Fruit fly (Drosophila melanogaster): Measurements from ENCODE around the gene CG6980.

Gene CG6980

dm6 chr3R:24823061-24823460 is 15.6 kb downstream of the CG6980 start:
- TF ChIP-seq CG1792 (GFP tag; optimal IDR thresholded peaks at IDR 0.05) = no peak
- no peak for TF ChIP-seq CG10267 (tag; optimal IDR thresholded peaks at IDR 0.05)
- TF ChIP-seq insv (GFP tag; optimal IDR thresholded peaks at IDR 0.05) = no peak
- TF ChIP-seq Gsc (GFP tag; IDR thresholded peaks at IDR 0.05) = no peak
- TF ChIP-seq CG13424 (tag; optimal IDR thresholded peaks at IDR 0.05) = no peak

DNA sequence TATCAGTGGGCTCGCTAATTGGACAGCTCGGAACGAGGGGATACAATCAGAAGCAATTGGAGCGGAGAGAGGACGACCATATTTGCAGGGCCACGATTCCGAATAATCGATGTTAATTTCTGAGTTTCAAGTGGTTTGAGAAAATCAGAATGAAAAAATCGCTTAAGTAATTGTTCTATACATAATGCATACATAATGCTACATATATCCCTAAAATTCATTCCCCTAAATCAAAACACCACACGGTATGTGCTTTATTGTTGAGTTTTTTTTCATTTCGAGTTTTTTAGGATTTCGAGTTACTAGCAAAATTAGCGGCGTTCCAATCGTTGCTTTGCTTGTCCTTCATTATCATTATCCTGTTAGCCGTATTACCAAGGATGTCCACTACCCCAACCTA is 18.1 kb downstream of the CG6980 start, which contains the start of gene niki:
Gene niki (minus strand): TSS at position 101 of the 400 bp plus-strand sequence.
- TF ChIP-seq CG34224 (GFP tag; IDR thresholded peaks at IDR 0.05; ENCODE audit: partially characterized antibody) = no peak
- no peak for TF ChIP-seq CG10209 (GFP tag; optimal IDR thresholded peaks at IDR 0.05)
- no peak for TF ChIP-seq p53 (GFP tag; optimal IDR thresholded peaks at IDR 0.05)
- TF ChIP-seq stc (GFP tag; IDR thresholded peaks at IDR 0.05) = no peak
- no peak for TF ChIP-seq Sry-δ (GFP tag; optimal IDR thresholded peaks at IDR 0.05)
- no peak for TF ChIP-seq Lpt (GFP tag; optimal IDR thresholded peaks at IDR 0.05)
- no peak for TF ChIP-seq CG14014 (GFP tag; IDR thresholded peaks at IDR 0.05)
- TF ChIP-seq CG4854 (GFP tag; optimal IDR thresholded peaks at IDR 0.05) = no peak
- TF ChIP-seq CG2199 (GFP tag; IDR thresholded peaks at IDR 0.05) = no peak

DNA sequence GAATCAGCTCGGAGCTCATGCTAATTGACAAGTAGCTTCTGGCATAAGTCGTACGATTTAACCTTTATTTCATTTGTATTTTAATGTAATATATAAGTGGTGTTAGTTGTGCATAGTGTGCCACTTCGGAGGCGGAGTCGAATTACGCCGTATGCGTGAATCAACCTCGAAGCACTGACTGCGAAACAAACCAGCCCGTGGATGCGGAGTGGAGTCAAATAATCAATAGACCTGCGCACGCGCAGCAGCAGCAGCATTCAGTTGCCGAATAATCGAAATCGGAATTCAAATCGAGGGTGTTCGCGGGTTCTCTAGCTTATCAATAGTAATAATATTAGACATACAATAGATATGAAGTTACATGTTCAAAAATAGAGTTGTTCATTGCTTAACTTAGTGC is 20.8 kb downstream of the CG6980 start, which contains the start of gene RabX4:
Gene RabX4 (minus strand): TSS at position 176 of the 400 bp plus-strand sequence.
- TF ChIP-seq D19B (GFP tag; optimal IDR thresholded peaks at IDR 0.05) = no peak
- TF ChIP-seq nerfin-1 (tag; optimal IDR thresholded peaks at IDR 0.05) = peak; percentile 30
- no peak for TF ChIP-seq CG17829 (tag; optimal IDR thresholded peaks at IDR 0.05)
- peak; percentile 1 for TF ChIP-seq MESR4 (GFP tag; optimal IDR thresholded peaks at IDR 0.05)
- TF ChIP-seq Eip74EF (GFP tag; optimal IDR thresholded peaks at IDR 0.05) = no peak
- no peak for TF ChIP-seq CG11398 (GFP tag; optimal IDR thresholded peaks at IDR 0.05)
- TF ChIP-seq NfI (GFP tag; optimal IDR thresholded peaks at IDR 0.05) = no peak
- no peak for TF ChIP-seq inv (GFP tag; IDR thresholded peaks at IDR 0.05; ENCODE audit: partially characterized antibody)
- no peak for TF ChIP-seq fu2 (GFP tag; optimal IDR thresholded peaks at IDR 0.05)
- TF ChIP-seq emc (GFP tag; optimal IDR thresholded peaks at IDR 0.05) = no peak
- TF ChIP-seq Neu2 (GFP tag; optimal IDR thresholded peaks at IDR 0.05; ENCODE audit: borderline replicate concordance) = no peak
- TF ChIP-seq CG1529 (GFP tag; optimal IDR thresholded peaks at IDR 0.05) = no peak
- peak; percentile 13 for TF ChIP-seq CG15514 (GFP tag; optimal IDR thresholded peaks at IDR 0.05)
- TF ChIP-seq ewg (GFP tag; optimal IDR thresholded peaks at IDR 0.05) = peak; percentile 99
- no peak for TF ChIP-seq HmgZ (tag; optimal IDR thresholded peaks at IDR 0.05)
- peak; percentile 48 for TF ChIP-seq Dref (GFP tag; IDR thresholded peaks at IDR 0.05)
- TF ChIP-seq zf30C (GFP tag; optimal IDR thresholded peaks at IDR 0.05) = no peak
- TF ChIP-seq onecut (GFP tag; IDR thresholded peaks at IDR 0.05) = peak; percentile 100
- no peak for TF ChIP-seq CG18262 (tag; optimal IDR thresholded peaks at IDR 0.05)
- TF ChIP-seq ab (GFP tag; optimal IDR thresholded peaks at IDR 0.05) = no peak
- TF ChIP-seq HmgD (GFP tag; optimal IDR thresholded peaks at IDR 0.05) = no peak
- no peak for TF ChIP-seq CG2889 (GFP tag; IDR thresholded peaks at IDR 0.05)
- TF ChIP-seq CG14860 (GFP tag; IDR thresholded peaks at IDR 0.05; ENCODE audit: partially characterized antibody) = no peak
- no peak for TF ChIP-seq CG11504 (tag; optimal IDR thresholded peaks at IDR 0.05)
- peak; percentile 6; the same call in 1 of the 3 replicates for TF ChIP-seq CG11695 (GFP tag; IDR thresholded peaks at IDR 0.05)
- TF ChIP-seq Dp (GFP tag; optimal IDR thresholded peaks at IDR 0.05) = peak; percentile 48
- peak; percentile 59 for TF ChIP-seq E2f2 (GFP tag; IDR thresholded peaks at IDR 0.05)
- TF ChIP-seq YL-1 (GFP tag; optimal IDR thresholded peaks at IDR 0.05) = peak; percentile 42
- no peak for TF ChIP-seq CG17385 (GFP tag; optimal IDR thresholded peaks at IDR 0.05)
- TF ChIP-seq Taf1 (GFP tag; IDR thresholded peaks at IDR 0.05) = no peak
- TF ChIP-seq jigr1 (GFP tag; IDR thresholded peaks at IDR 0.05) = no peak
- TF ChIP-seq sens (GFP tag) = peak; percentile 70
- no peak for TF ChIP-seq Bgb (GFP tag; IDR thresholded peaks at IDR 0.05; ENCODE audit: partially characterized antibody)
- no peak for TF ChIP-seq corto (GFP tag; optimal IDR thresholded peaks at IDR 0.05)
- TF ChIP-seq Nf-YA (GFP tag; IDR thresholded peaks at IDR 0.05) = no peak

Measured in whole organism, embryonic.